Worm (Caenorhabditis elegans) whole organism, L1 larva: ENCODE measurements around the gene nep-4.
A peak's percentile ranks its signal among the peaks of the same experiment; 100 is the strongest.

ENCODE experiments used
- ama-1 ChIP-seq: fragments of 150-350 bp; optimal IDR thresholded peaks from 2 replicates; lab custom pipeline; 2014
- fos-1 ChIP-seq: fragments of 150-350 bp; optimal IDR thresholded peaks from 2 replicates; lab custom pipeline; 2014; ENCODE audit warnings: missing biosample characterization, missing genetic modification characterization
- mef-2 ChIP-seq: fragments of 150-350 bp; optimal IDR thresholded peaks from 2 replicates; lab custom pipeline; 2014; ENCODE audit warnings: missing biosample characterization, missing genetic modification characterization
- nhr-11 ChIP-seq: fragments of 150-350 bp; optimal IDR thresholded peaks from 2 replicates; lab custom pipeline; 2014; ENCODE audit warnings: missing biosample characterization, missing genetic modification characterization
- pag-3 ChIP-seq: sonication (generic microtip); optimal IDR thresholded peaks from 2 replicates; lab custom pipeline; 2017; ENCODE audit warnings: missing genetic modification characterization, mild to moderate bottlenecking, missing compliant biosample characterization, antibody characterized with exemption, borderline replicate concordance; ENCODE audit not compliant: insufficient read depth
- sptf-1 ChIP-seq: fragments of 150-350 bp; optimal IDR thresholded peaks from 2 replicates; lab custom pipeline; 2014; ENCODE audit warnings: missing biosample characterization, missing genetic modification characterization
- tbx-2 ChIP-seq: sonication (generic microtip); optimal IDR thresholded peaks from 2 replicates; lab custom pipeline; 2016; ENCODE audit warnings: missing genetic modification characterization, missing compliant biosample characterization
- zip-4 ChIP-seq: fragments of 200-800 bp; sonication (Bioruptor generic); optimal IDR thresholded peaks from 2 replicates; lab custom pipeline; 2018; ENCODE audit warnings: mild to moderate bottlenecking, missing genetic modification characterization, moderate library complexity, missing compliant biosample characterization
- ztf-11 ChIP-seq, 2 experiments: sonication (generic microtip); optimal IDR thresholded peaks; 2 replicates each; lab custom pipeline; 2016 to 2017; ENCODE audit warnings: missing genetic modification characterization in 2 of 2, missing biosample characterization in 1 of 2, missing compliant biosample characterization in 1 of 2

DNA sequence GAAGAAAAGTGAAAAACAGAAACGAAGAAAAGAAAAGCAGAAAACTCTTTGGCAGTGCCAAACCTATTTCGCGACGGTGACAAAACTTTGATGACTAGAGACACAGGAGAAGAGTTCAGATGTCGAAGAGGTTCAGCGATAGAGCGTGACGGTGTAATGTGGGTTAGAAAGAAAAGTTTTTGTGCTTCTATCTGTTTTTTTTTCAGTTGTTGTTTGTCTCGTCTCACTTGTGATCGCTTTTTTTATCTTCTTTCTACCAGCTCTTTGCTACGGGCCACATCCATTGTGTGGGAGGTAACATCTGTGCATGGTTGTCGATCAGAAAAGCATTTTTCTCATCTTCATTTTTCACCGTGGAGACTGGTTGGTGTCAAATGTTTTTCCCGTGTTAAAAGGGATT is 37.4 kb downstream of the nep-4 start, which contains the start of gene F41B4.1:
- TF ChIP-seq mef-2: peak; percentile 63
- peak; percentile 21 for TF ChIP-seq tbx-2 (tag; lab: Kevin White, UChicago)
- TF ChIP-seq nhr-11 (tag; lab: Kevin White, UChicago): no peak
- no peak for TF ChIP-seq zip-4 (GFP tag; lab: Kevin White, UChicago)
- TF ChIP-seq ama-1 (lab: Kevin White, UChicago): no peak
- peak; percentile 94 for TF ChIP-seq pag-3 (tag; lab: Kevin White, UChicago)
- TF ChIP-seq sptf-1 (tag; lab: Kevin White, UChicago): no peak
- no peak for TF ChIP-seq ztf-11 (tag; optimal IDR thresholded peaks at IDR 0.05; lab: Kevin White, UChicago)
- TF ChIP-seq fos-1 (tag; lab: Kevin White, UChicago): no peak
